Worm (Caenorhabditis elegans) whole organism, young adult: Measurements from ENCODE around the gene vha-3.

ENCODE experiments used
- F10E7.11 ChIP-seq: sonication (generic microtip); optimal IDR thresholded peaks from 2 replicates; lab custom pipeline; 2017; ENCODE audit warnings: mild to moderate bottlenecking, missing genetic modification characterization, moderate library complexity, missing compliant biosample characterization
- Y56A3A.18 ChIP-seq: fragments of 200-800 bp; sonication (Bioruptor generic); IDR thresholded peaks from 2 replicates; pipeline ENCODE4 v1.3.6; 2022; ENCODE audit warnings: missing genetic modification reagents, missing genetic modification characterization, missing compliant biosample characterization
- ama-1 ChIP-seq, 3 experiments: fragments of 150-350 bp in 1 of 3; sonication (generic microtip) in 2 of 3; optimal IDR thresholded peaks; 2 replicates each; lab custom pipeline; 2014 to 2018; ENCODE audit warnings: missing biosample characterization in 2 of 3, missing genetic modification characterization in 2 of 3, missing genetic modification reagents in 2 of 3
- cebp-2 ChIP-seq: fragments of 200-800 bp; sonication (Bioruptor generic); IDR thresholded peaks from 2 replicates; pipeline ENCODE4 v1.3.6; 2022; ENCODE audit warnings: missing genetic modification characterization, missing compliant biosample characterization
- egrh-3 ChIP-seq: fragments of 200-800 bp; sonication (Bioruptor generic); IDR thresholded peaks from 2 replicates; pipeline ENCODE4 v1.3.6; 2022; ENCODE audit warnings: missing genetic modification reagents, missing genetic modification characterization, missing compliant biosample characterization
- nhr-27 ChIP-seq: fragments of 200-800 bp; sonication (Bioruptor generic); optimal IDR thresholded peaks from 2 replicates; lab custom pipeline; 2018; ENCODE audit warnings: mild to moderate bottlenecking, missing genetic modification characterization, moderate library complexity, missing compliant biosample characterization
- rcor-1 ChIP-seq: fragments of 200-800 bp; sonication (Bioruptor generic); IDR thresholded peaks from 2 replicates; pipeline ENCODE4 v1.3.6; 2022; ENCODE audit warnings: missing genetic modification reagents, missing genetic modification characterization, missing compliant biosample characterization
- snpc-4 ChIP-seq, 5 experiments: fragments of 150-350 bp in 1 of 5; sonication (generic microtip) in 4 of 5; optimal IDR thresholded peaks; 2 replicates each; lab custom pipeline; 2014 to 2018; ENCODE audit warnings: missing genetic modification characterization in 5 of 5, missing biosample characterization in 3 of 5, antibody characterized with exemption in 2 of 5, mild to moderate bottlenecking in 2 of 5, missing compliant biosample characterization in 2 of 5, missing genotype in 2 of 5, moderate library complexity in 2 of 5, missing genetic modification reagents in 1 of 5
- unc-62 ChIP-seq: fragments of 150-350 bp; optimal IDR thresholded peaks from 2 replicates; lab custom pipeline; 2014; ENCODE audit warnings: missing biosample characterization, missing genetic modification reagents, missing genetic modification characterization
- ztf-28 ChIP-seq: fragments of 200-800 bp; sonication (Bioruptor generic); IDR thresholded peaks from 2 replicates; pipeline ENCODE4 v1.3.6; 2022; ENCODE audit warnings: missing genetic modification reagents, missing genetic modification characterization, missing compliant biosample characterization
- ztf-6 ChIP-seq: fragments of 200-800 bp; sonication (Bioruptor generic); IDR thresholded peaks from 2 replicates; pipeline ENCODE4 v1.3.6; 2022; ENCODE audit warnings: missing genetic modification reagents, missing genetic modification characterization, missing compliant biosample characterization

ce11 chrIV:2327317-2327716 is 11.6 kb upstream of the vha-3 start:
- TF ChIP-seq cebp-2 (GFP tag; lab: Robert Waterston, UW) (no peak), rcor-1 (GFP tag; lab: Robert Waterston, UW) (no peak), ama-1 (optimal IDR thresholded peaks at IDR 0.05; lab: Kevin White, UChicago) (no peak), ama-1 (GFP tag; optimal IDR thresholded peaks at IDR 0.05; lab: Kevin White, UChicago) (no peak), ztf-6 (no peak), egrh-3 (GFP tag; lab: Robert Waterston, UW) (no peak), unc-62 (GFP tag; lab: Kevin White, UChicago) (no peak), F10E7.11 (tag; lab: Kevin White, UChicago) (no peak), nhr-27 (no peak), ztf-28 (GFP tag; lab: Robert Waterston, UW) (no peak), snpc-4 (GFP tag; optimal IDR thresholded peaks at IDR 0.05; lab: Kevin White, UChicago) (no peak), snpc-4 (tag; optimal IDR thresholded peaks at IDR 0.05; lab: Kevin White, UChicago) (no peak), Y56A3A.18 (no peak)
